Fruit fly (Drosophila melanogaster) whole organism, adult: ENCODE results near the gene Tsp74F.
"Not testable (repeated sequence)": the region's sequence is repeated elsewhere in the genome, so short reads cannot be mapped to it uniquely, and the experiment has no call there.

Experiments
- CG11617 ChIP-seq: fragments of 200-800 bp; sonication (Bioruptor generic); optimal IDR thresholded peaks from 2 replicates; lab custom pipeline; 2017; ENCODE audit warnings: mild to moderate bottlenecking, missing biosample characterization, missing genetic modification reagents, missing genetic modification characterization
- CG12768 ChIP-seq: fragments of 200-800 bp; sonication (Bioruptor generic); optimal IDR thresholded peaks from 2 replicates; lab custom pipeline; 2017; ENCODE audit warnings: missing biosample characterization, missing genetic modification characterization, mild to moderate bottlenecking, moderate library complexity, missing genetic modification reagents
- CG14711 ChIP-seq: fragments of 200-800 bp; sonication (Bioruptor generic); optimal IDR thresholded peaks from 2 replicates; lab custom pipeline; 2018; ENCODE audit warnings: missing biosample characterization, mild to moderate bottlenecking, missing genetic modification characterization, moderate library complexity
- CG1620 ChIP-seq: fragments of 200-800 bp; sonication (Bioruptor generic); optimal IDR thresholded peaks from 2 replicates; lab custom pipeline; 2016; ENCODE audit warnings: missing biosample characterization, missing genetic modification characterization
- CG33017 ChIP-seq: fragments of 200-800 bp; sonication (Bioruptor generic); optimal IDR thresholded peaks from 2 replicates; lab custom pipeline; 2018; ENCODE audit warnings: missing biosample characterization, mild to moderate bottlenecking, missing genetic modification characterization, moderate library complexity
- CG5204 ChIP-seq: fragments of 200-800 bp; sonication (Bioruptor generic); optimal IDR thresholded peaks from 2 replicates; lab custom pipeline; 2016; ENCODE audit warnings: missing biosample characterization, missing genetic modification characterization
- CG7045 ChIP-seq: fragments of 200-800 bp; sonication (Bioruptor generic); optimal IDR thresholded peaks from 2 replicates; lab custom pipeline; 2017; ENCODE audit warnings: missing biosample characterization, mild to moderate bottlenecking, missing genetic modification characterization
- CG7101 ChIP-seq: fragments of 200-800 bp; sonication (Bioruptor generic); optimal IDR thresholded peaks from 2 replicates; lab custom pipeline; 2018; ENCODE audit warnings: missing biosample characterization, mild to moderate bottlenecking, missing genetic modification characterization, moderate library complexity
- Clk ChIP-seq: fragments of 200-800 bp; sonication (Bioruptor generic); optimal IDR thresholded peaks from 2 replicates; lab custom pipeline; 2017; ENCODE audit warnings: missing biosample characterization, missing genetic modification characterization
- Crg-1 ChIP-seq: fragments of 200-800 bp; sonication (Bioruptor generic); optimal IDR thresholded peaks from 2 replicates; lab custom pipeline; 2016; ENCODE audit warnings: missing biosample characterization, missing genetic modification characterization
- Hr96 ChIP-seq: fragments of 200-800 bp; sonication (Bioruptor generic); optimal IDR thresholded peaks from 2 replicates; lab custom pipeline; 2016; ENCODE audit warnings: missing biosample characterization, missing genetic modification characterization
- Mnt ChIP-seq: fragments of 200-800 bp; sonication (Bioruptor generic); optimal IDR thresholded peaks from 2 replicates; lab custom pipeline; 2016; ENCODE audit warnings: missing biosample characterization, mild to moderate bottlenecking, missing genetic modification characterization
- bab1 ChIP-seq: fragments of 200-800 bp; sonication (Bioruptor generic); optimal IDR thresholded peaks from 3 replicates; lab custom pipeline; 2019; ENCODE audit warnings: missing biosample characterization, mild to moderate bottlenecking, missing genetic modification characterization, moderate library complexity
- cic ChIP-seq: fragments of 200-800 bp; sonication (Bioruptor generic); optimal IDR thresholded peaks from 2 replicates; lab custom pipeline; 2017; ENCODE audit warnings: missing biosample characterization, mild to moderate bottlenecking, missing genetic modification characterization, moderate library complexity
- kay ChIP-seq: fragments of 200-800 bp; sonication (Bioruptor generic); peaks from one replicate; lab custom pipeline; 2016; ENCODE audit warnings: missing biosample characterization, missing genetic modification characterization, borderline replicate concordance
- ovo ChIP-seq: fragments of 200-800 bp; sonication (Bioruptor generic); optimal IDR thresholded peaks from 2 replicates; lab custom pipeline; 2016; ENCODE audit warnings: missing biosample characterization, missing genetic modification characterization
- pad ChIP-seq: fragments of 200-800 bp; sonication (Bioruptor generic); optimal IDR thresholded peaks from 3 replicates; lab custom pipeline; 2017; ENCODE audit warnings: missing biosample characterization, missing genetic modification characterization, mild to moderate bottlenecking, moderate library complexity, missing genetic modification reagents
- tj ChIP-seq: fragments of 200-800 bp; sonication (Bioruptor generic); optimal IDR thresholded peaks from 3 replicates; lab custom pipeline; 2017; ENCODE audit warnings: missing biosample characterization, mild to moderate bottlenecking, missing genetic modification characterization, moderate library complexity
- toe ChIP-seq: fragments of 200-800 bp; sonication (Bioruptor generic); optimal IDR thresholded peaks from 2 replicates; lab custom pipeline; 2016; ENCODE audit warnings: missing biosample characterization, missing genetic modification characterization

Gene Tsp74F

DNA sequence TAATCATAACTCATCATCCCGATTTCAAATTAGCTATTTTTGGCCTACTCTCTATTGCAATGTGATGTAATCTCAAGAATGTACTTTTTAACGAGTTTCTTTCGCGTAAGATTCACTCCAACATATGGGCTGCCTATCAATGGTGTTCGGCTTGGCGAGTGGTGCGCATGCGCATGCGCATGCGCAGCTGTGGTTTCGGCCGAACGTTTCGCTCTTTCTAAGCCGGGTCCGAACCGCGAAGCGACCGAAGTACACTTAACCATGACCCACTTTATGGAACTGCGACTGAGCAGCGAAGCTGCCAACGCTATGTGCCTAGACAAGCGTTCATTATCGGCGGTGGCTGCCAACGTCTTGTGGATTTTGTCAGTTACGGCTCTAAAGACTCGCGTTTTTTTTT, 2.0 kb downstream of the Tsp74F start:
- TF ChIP-seq tj (no peak), CG5204 (GFP tag; lab: Kevin White, UChicago) (no peak), Hr96 (GFP tag; lab: Kevin White, UChicago) (no peak), Mnt (GFP tag; lab: Kevin White, UChicago) (no peak), CG12768 (GFP tag; lab: Kevin White, UChicago) (no peak), CG11617 (GFP tag; lab: Kevin White, UChicago) (no peak), kay (no peak), bab1 (GFP tag; lab: Kevin White, UChicago) (no peak), CG1620 (GFP tag; lab: Kevin White, UChicago) (no peak), toe (no peak), Clk (GFP tag; lab: Kevin White, UChicago) (no peak), CG7045 (GFP tag; lab: Kevin White, UChicago) (no peak), Crg-1 (GFP tag; lab: Kevin White, UChicago) (no peak)

DNA sequence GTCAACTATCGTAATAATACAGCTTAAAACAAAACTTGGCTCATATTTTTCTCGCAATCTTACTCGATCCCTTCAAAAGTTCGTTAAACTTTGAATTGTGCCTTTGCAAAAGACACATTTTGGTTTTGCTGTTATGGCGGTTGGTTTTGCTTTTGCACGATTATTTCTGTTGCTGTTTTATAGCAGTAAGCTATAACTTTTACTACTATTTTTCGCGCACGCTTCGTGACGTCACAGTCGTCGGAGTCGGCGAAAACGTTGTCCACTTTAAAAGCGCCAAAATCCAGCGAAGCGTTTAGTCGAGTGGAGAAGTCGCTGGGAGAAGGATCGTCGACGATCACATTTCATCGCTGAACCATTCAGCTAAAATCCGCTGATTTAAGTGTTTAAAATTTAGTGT, 8.3 kb downstream of the Tsp74F start, which contains the start of gene CG7402:
TSS of gene CG7402 (plus strand) at position 313 of the 400 bp plus-strand sequence.
- TF ChIP-seq Mnt (GFP tag; lab: Kevin White, UChicago) = no peak
- TF ChIP-seq tj = no peak
- no peak for TF ChIP-seq CG14711 (tag; lab: Kevin White, UChicago)
- no peak for TF ChIP-seq ovo (GFP tag; lab: Kevin White, UChicago)

DNA sequence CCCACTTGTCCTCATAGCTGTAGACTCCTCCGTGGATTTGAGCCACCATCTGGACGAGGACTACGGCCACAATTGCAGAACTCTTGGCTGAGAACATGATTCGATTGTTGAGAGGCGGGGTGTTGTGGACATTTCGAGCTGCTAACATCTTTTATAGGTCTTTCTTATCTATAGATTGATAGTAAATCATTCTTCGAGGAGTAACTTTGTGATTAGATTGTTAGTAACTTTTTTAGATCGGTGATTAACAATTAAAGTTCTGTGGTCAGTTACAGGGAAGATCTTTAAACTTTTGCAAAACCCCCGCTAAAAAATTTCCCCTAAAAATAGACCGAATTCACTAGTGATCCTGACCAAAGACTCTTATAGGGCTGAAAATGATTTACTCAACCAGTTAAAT, 9.1 kb downstream of the Tsp74F start, which contains the start of gene CG16775:
TSS of gene CG16775 (minus strand) at position 101 of the 400 bp plus-strand sequence.
- TF ChIP-seq CG12768 (GFP tag; lab: Kevin White, UChicago) (no peak), Crg-1 (GFP tag; lab: Kevin White, UChicago) (no peak), toe (no peak), ovo (GFP tag; lab: Kevin White, UChicago) (no peak), cic (GFP tag; lab: Kevin White, UChicago) (no peak), pad (GFP tag; lab: Kevin White, UChicago) (no peak), CG33017 (tag; lab: Kevin White, UChicago) (no peak), tj (no peak)

DNA sequence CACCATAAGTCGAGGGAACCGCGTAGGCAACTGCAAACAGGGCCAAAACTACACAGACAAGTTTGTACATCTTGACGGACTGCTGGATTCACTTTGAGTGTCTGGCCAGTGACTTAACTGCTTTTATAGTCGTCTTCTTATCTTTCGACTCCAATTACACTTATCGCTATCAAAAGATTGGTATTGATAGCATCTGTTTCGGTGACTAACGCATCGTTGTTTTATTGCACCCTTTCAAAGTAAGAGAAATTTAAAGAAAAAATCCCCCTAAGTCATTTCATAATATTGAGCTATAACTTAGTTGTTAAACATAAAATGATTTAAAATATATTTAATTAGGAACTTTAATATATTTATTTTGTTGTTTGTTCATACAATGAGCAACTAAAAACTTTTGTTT, 11.4 kb downstream of the Tsp74F start, which contains the start of gene CG5506:
TSS of gene CG5506 (minus strand) at position 101 of the 400 bp plus-strand sequence.
- TF ChIP-seq Clk (GFP tag; lab: Kevin White, UChicago) (no peak), Crg-1 (GFP tag; lab: Kevin White, UChicago) (no peak), CG33017 (tag; lab: Kevin White, UChicago) (no peak), CG5204 (GFP tag; lab: Kevin White, UChicago) (no peak), CG7045 (GFP tag; lab: Kevin White, UChicago) (no peak), cic (GFP tag; lab: Kevin White, UChicago) (no peak), pad (GFP tag; lab: Kevin White, UChicago) (no peak), Hr96 (GFP tag; lab: Kevin White, UChicago) (no peak), CG12768 (GFP tag; lab: Kevin White, UChicago) (no peak), CG11617 (GFP tag; lab: Kevin White, UChicago) (no peak), bab1 (GFP tag; lab: Kevin White, UChicago) (no peak), CG7101 (tag; lab: Kevin White, UChicago) (no peak), toe (no peak), Mnt (GFP tag; lab: Kevin White, UChicago) (no peak), CG1620 (GFP tag; lab: Kevin White, UChicago) (no peak), ovo (GFP tag; lab: Kevin White, UChicago) (no peak)

DNA sequence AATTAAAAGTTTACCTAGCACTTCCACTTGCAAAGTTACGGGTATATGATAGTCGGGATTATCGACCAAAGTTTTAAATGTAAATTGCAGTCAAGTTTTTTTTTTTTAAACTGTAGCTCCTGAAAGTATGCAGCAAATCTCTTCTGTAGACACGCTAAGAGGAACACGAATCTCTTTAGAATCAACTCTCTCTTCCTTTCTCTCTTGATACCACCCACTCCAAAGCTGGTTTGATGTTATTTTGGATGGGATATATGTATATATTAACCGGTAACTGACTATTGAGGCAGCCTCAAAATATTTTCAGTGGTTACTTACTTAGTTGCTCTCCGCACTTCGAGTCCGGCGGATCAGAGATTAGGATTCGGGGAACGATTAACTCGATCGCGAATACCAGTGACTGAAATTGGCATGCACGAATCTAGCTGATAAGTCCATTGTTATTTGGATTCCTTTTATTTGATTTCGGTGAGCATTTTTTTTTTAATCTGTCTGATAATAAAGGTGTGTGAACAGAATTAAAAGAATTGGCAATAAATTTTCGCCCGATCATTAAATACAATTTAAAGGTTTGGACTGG, 16.8 kb downstream of the Tsp74F start, which contains the start of gene CG7408:
TSS of gene CG7408 (plus strand) at position 316 of the 580 bp plus-strand sequence.
- peak; percentile 11 for TF ChIP-seq Mnt (GFP tag; lab: Kevin White, UChicago)
- peak; percentile 19 for TF ChIP-seq ovo (GFP tag; lab: Kevin White, UChicago)
- peak; percentile 80 for TF ChIP-seq kay
- no peak for TF ChIP-seq bab1 (GFP tag; lab: Kevin White, UChicago)
- peak; percentile 13 for TF ChIP-seq CG12768 (GFP tag; lab: Kevin White, UChicago)
- TF ChIP-seq tj = no peak

DNA sequence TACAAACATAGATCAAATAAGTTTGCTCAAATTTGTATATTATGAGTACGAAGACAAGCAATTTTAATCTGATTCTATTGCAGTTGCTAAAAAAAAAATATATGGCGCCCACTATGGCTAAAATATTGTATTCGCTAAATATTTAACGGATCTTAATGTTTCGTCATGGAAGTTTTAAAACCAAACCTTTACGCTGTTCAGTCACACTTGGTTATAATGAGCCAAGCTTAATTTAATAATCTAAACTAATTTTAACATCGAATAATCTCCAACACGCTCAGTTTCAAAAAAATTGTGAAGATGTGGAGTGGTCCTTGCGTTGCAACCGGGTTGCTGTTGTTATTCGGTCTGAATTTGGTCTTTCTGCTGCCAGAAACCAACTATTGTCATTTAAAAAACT, 37.5 kb downstream of the Tsp74F start, which contains the start of gene CG34002:
TSS of gene CG34002 (plus strand) at position 301 of the 400 bp plus-strand sequence.
- not testable (repeated sequence) for TF ChIP-seq bab1 (GFP tag; lab: Kevin White, UChicago); tj; Clk (GFP tag; lab: Kevin White, UChicago)
